Fruit fly (Drosophila melanogaster): ENCODE data around the gene IFT57.

Gene IFT57

DNA sequence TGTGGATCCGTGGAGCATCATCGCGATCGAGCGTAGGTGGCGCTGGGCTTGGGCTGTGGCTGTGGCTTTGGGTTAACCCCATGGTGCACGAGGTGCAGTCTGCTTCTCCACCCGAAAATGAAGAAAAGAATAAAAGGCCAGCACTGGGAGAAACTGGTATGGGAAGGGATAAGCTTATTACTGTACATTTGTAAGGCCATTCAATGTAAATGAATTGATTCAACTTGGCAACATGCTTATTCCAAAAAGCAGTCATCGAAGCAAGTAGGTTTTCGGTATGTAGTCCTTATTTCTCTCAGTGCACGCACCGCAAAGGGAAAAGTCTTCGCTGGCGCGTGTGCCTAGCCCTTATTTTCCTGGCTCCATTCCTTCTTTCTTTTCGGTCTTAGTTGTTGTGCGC lies 35.9 kb downstream of the IFT57 start (continued):
- TF ChIP-seq Lhr (GFP tag; optimal IDR thresholded peaks at IDR 0.05) (peak; percentile 0), phol (tag; optimal IDR thresholded peaks at IDR 0.05) (peak; percentile 56), Nf-YC (tag; optimal IDR thresholded peaks at IDR 0.05) (no peak), jing (GFP tag; optimal IDR thresholded peaks at IDR 0.05) (peak; percentile 30), CG7839 (tag; optimal IDR thresholded peaks at IDR 0.05) (peak; percentile 53), CG4730 (GFP tag; IDR thresholded peaks at IDR 0.05) (no peak), NK7.1 (GFP tag; optimal IDR thresholded peaks at IDR 0.05) (no peak), CG6854 (GFP tag; optimal IDR thresholded peaks at IDR 0.05) (no peak), CG1024 (GFP tag; IDR thresholded peaks at IDR 0.05) (peak; percentile 46; the same call in 1 of the 2 replicates), CG3065 (GFP tag; optimal IDR thresholded peaks at IDR 0.05) (peak; percentile 17), CG9727 (GFP tag; optimal IDR thresholded peaks at IDR 0.05) (peak; percentile 54), CG9817 (tag; optimal IDR thresholded peaks at IDR 0.05) (no peak), Drgx (GFP tag; IDR thresholded peaks at IDR 0.05) (no peak), CG33557 (GFP tag; optimal IDR thresholded peaks at IDR 0.05) (peak; percentile 63), row (GFP tag; IDR thresholded peaks at IDR 0.05) (peak; percentile 56), Bgb (GFP tag; IDR thresholded peaks at IDR 0.05; ENCODE audit: partially characterized antibody) (no peak), Chrac-16 (GFP tag; optimal IDR thresholded peaks at IDR 0.05) (peak; percentile 43), NC2β (GFP tag; optimal IDR thresholded peaks at IDR 0.05) (peak; percentile 24), D19B (GFP tag; optimal IDR thresholded peaks at IDR 0.05) (no peak), CG13424 (tag; optimal IDR thresholded peaks at IDR 0.05) (peak; percentile 14), CG4854 (GFP tag; optimal IDR thresholded peaks at IDR 0.05) (no peak), usp (GFP tag; optimal IDR thresholded peaks at IDR 0.05) (no peak), kay (GFP tag; optimal IDR thresholded peaks at IDR 0.05) (no peak), CG17612 (GFP tag; IDR thresholded peaks at IDR 0.05) (no peak), odd (GFP tag; optimal IDR thresholded peaks at IDR 0.05) (peak; percentile 21), lbe (GFP tag; optimal IDR thresholded peaks at IDR 0.05) (no peak), Ptx1 (GFP tag; IDR thresholded peaks at IDR 0.05) (peak; percentile 32; the same call in 1 of the 2 replicates), CG2712 (tag; optimal IDR thresholded peaks at IDR 0.05) (peak; percentile 75), NfI (GFP tag; optimal IDR thresholded peaks at IDR 0.05) (peak; percentile 11), CG15269 (tag; optimal IDR thresholded peaks at IDR 0.05) (no peak), CG31388 (GFP tag; optimal IDR thresholded peaks at IDR 0.05) (no peak), CG18476 (GFP tag; optimal IDR thresholded peaks at IDR 0.05) (no peak), CG6272 (GFP tag; IDR thresholded peaks at IDR 0.05) (no peak), mam (GFP tag; optimal IDR thresholded peaks at IDR 0.05) (no peak), sens-2 (GFP tag; IDR thresholded peaks at IDR 0.05) (peak; percentile 25; the same call in 1 of the 2 replicates), vfl (GFP tag; optimal IDR thresholded peaks at IDR 0.05) (no peak), Hmr (GFP tag; optimal IDR thresholded peaks at IDR 0.05) (no peak), CG6813 (GFP tag; optimal IDR thresholded peaks at IDR 0.05) (no peak), Pdp1 (GFP tag; optimal IDR thresholded peaks at IDR 0.05) (peak; percentile 26 to 43), Dip3 (GFP tag; optimal IDR thresholded peaks at IDR 0.05) (no peak), pnt (GFP tag; optimal IDR thresholded peaks at IDR 0.05) (peak; percentile 50), Ssrp (tag; optimal IDR thresholded peaks at IDR 0.05) (peak; percentile 33), lov (optimal IDR thresholded peaks at IDR 0.05) (no peak), lov (GFP tag; IDR thresholded peaks at IDR 0.05) (peak; percentile 69; the same call in 1 of the 3 replicates), nerfin-1 (tag; optimal IDR thresholded peaks at IDR 0.05) (peak; percentile 10), CG10979 (tag; optimal IDR thresholded peaks at IDR 0.05) (peak; percentile 71), GATAe (GFP tag; conservative IDR thresholded peaks at IDR 0.05) (no peak), CG10147 (GFP tag; optimal IDR thresholded peaks at IDR 0.05) (no peak), CG6683 (GFP tag; optimal IDR thresholded peaks at IDR 0.05) (no peak), lab (GFP tag; optimal IDR thresholded peaks at IDR 0.05) (no peak), ATbp (GFP tag; optimal IDR thresholded peaks at IDR 0.05) (no peak)
